Comparison of ENCODE assay signal across 3 fruit fly cellular contexts in genomic region chrX:17828298-17829033, dm6.
A peak's percentile ranks its signal among the peaks of the same experiment; 100 is the strongest.
TF ChIP-seq lines count a peak whose summit lies in the region.

No protein-coding gene starts in this region.

- no peak for TF ChIP-seq CTCF in whole organism, embryonic (GFP tag; optimal IDR thresholded peaks at IDR 0.05; lab: Kevin White, UChicago)

TF ChIP-seq in whole organism, adult, 20 proteins besides CTCF, POLR2A, EP300 and RAD21:
- no peak for TF ChIP-seq Mnt (GFP tag; optimal IDR thresholded peaks at IDR 0.05; lab: Kevin White, UChicago)
- peak; percentile 96 for TF ChIP-seq tj (GFP tag; optimal IDR thresholded peaks at IDR 0.05; lab: Kevin White, UChicago)
TF ChIP-seq in whole organism, adult: peak in this region for 1.

TF ChIP-seq in whole organism, embryonic, 481 proteins besides CTCF, POLR2A, EP300 and RAD21:
- peak; percentile 24; the same call in 1 of the 2 replicates for TF ChIP-seq crol (GFP tag; IDR thresholded peaks at IDR 0.05; lab: Robert Waterston, UW)
- TF ChIP-seq CG1832 (GFP tag; optimal IDR thresholded peaks at IDR 0.05; lab: Kevin White, UChicago): peak; percentile 42
- TF ChIP-seq CG12155 (GFP tag; optimal IDR thresholded peaks at IDR 0.05; lab: Kevin White, UChicago): no peak
- TF ChIP-seq ttk (GFP tag; IDR thresholded peaks at IDR 0.05; lab: Robert Waterston, UW): no peak
- TF ChIP-seq ci (GFP tag; IDR thresholded peaks at IDR 0.05; lab: Robert Waterston, UW): 0 out of 3 replicates have a peak, but pooled peaks have one; percentile 39
- TF ChIP-seq kah (GFP tag; optimal IDR thresholded peaks at IDR 0.05; lab: Kevin White, UChicago): peak; percentile 30
- peak; percentile 60 for TF ChIP-seq Ets65A (GFP tag; lab: Kevin White, UChicago)
- peak; percentile 8 for TF ChIP-seq sens (GFP tag; lab: Kevin White, UChicago)
- TF ChIP-seq CG4360 (GFP tag; IDR thresholded peaks at IDR 0.05; lab: Robert Waterston, UW): peak; percentile 71; the same call in 1 of the 2 replicates
- peak; percentile 78 for TF ChIP-seq Blimp-1 (GFP tag; optimal IDR thresholded peaks at IDR 0.05; lab: Kevin White, UChicago)
- peak; percentile 94 for TF ChIP-seq sd (tag; optimal IDR thresholded peaks at IDR 0.05; lab: Kevin White, UChicago)
- no peak for TF ChIP-seq CG7372 (GFP tag; IDR thresholded peaks at IDR 0.05; lab: Robert Waterston, UW)

TF ChIP-seq in whole organism, prepupa, 60 proteins besides CTCF, POLR2A, EP300 and RAD21:
- no peak for TF ChIP-seq Sox14 (GFP tag; optimal IDR thresholded peaks at IDR 0.05; lab: Kevin White, UChicago)
- peak; percentile 65 for TF ChIP-seq Blimp-1 (GFP tag; optimal IDR thresholded peaks at IDR 0.05; lab: Kevin White, UChicago)
TF ChIP-seq in whole organism, prepupa: peak in this region for 1.
